Worm (Caenorhabditis elegans): ENCODE measurements around the gene T24H10.4.

T24H10.4 gene

DNA sequence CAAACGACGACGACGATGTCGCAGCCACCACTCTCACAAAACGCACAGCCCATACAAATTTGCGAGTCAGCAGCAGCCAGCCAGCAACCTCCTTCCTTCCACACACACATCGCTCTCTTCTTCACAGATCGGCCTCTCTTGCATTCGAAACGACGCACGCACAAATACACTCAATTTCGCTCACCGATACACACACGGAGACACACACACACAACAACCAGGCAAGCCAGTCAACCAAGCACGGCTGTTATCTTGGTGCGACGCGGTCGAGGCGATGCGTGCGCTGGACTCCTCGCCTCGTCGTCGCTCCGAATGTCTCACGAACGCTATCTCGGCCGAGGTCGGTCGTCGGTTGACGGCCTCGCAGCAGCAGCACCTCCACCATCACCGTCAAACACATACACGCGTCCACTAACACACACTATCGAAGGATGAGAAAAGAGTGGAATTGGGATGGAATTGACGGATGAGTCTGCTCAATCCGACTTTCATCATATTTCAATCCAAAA, 48.9 kb upstream of the T24H10.4 start (continued):
- TF ChIP-seq nhr-42 (GFP tag; IDR thresholded peaks at IDR 0.05), result 0 out of 2 replicates have a peak, but pooled peaks have one; percentile 72
- TF ChIP-seq ztf-7 (tag; optimal IDR thresholded peaks at IDR 0.05), result peak; percentile 33
- peak; percentile 83 for TF ChIP-seq lin-38 (GFP tag; IDR thresholded peaks at IDR 0.05)
- peak; percentile 70 for TF ChIP-seq tra-1 (GFP tag; IDR thresholded peaks at IDR 0.05)
- peak; percentile 94 for TF ChIP-seq nhr-25 (tag; optimal IDR thresholded peaks at IDR 0.05; ENCODE audit: borderline replicate concordance, insufficient read depth)
- peak; percentile 43; the same call in 1 of the 2 replicates for TF ChIP-seq ceh-44 (GFP tag; IDR thresholded peaks at IDR 0.05)
- TF ChIP-seq ceh-32 (tag; optimal IDR thresholded peaks at IDR 0.05; ENCODE audit: poor library complexity), result no peak
- TF ChIP-seq unc-130 (GFP tag; optimal IDR thresholded peaks at IDR 0.05), result no peak
- peak; percentile 96 for TF ChIP-seq nhr-77 (tag; optimal IDR thresholded peaks at IDR 0.05)
- TF ChIP-seq dve-1 (tag; optimal IDR thresholded peaks at IDR 0.05; ENCODE audit: insufficient read depth), result peak; percentile 98
- TF ChIP-seq hlh-11 (tag; optimal IDR thresholded peaks at IDR 0.05), result peak; percentile 98
- peak; percentile 85 for TF ChIP-seq dmd-6 (GFP tag; IDR thresholded peaks at IDR 0.05)
- TF ChIP-seq spr-1 (tag; optimal IDR thresholded peaks at IDR 0.05), result peak; percentile 79
- TF ChIP-seq T26A8.4 (GFP tag; IDR thresholded peaks at IDR 0.05), result peak; percentile 78
- no peak for TF ChIP-seq F10B5.3 (tag; optimal IDR thresholded peaks at IDR 0.05)
- TF ChIP-seq F37D6.2 (tag; optimal IDR thresholded peaks at IDR 0.05), result peak; percentile 93
- no peak for TF ChIP-seq F26F4.8 (GFP tag; conservative IDR thresholded peaks at IDR 0.05)
- TF ChIP-seq Y105C5A.15 (GFP tag; IDR thresholded peaks at IDR 0.05), result no peak
- no peak for TF ChIP-seq nhr-76 (tag; optimal IDR thresholded peaks at IDR 0.05)
- TF ChIP-seq mdl-1 (tag; optimal IDR thresholded peaks at IDR 0.05), result peak; percentile 68 to 95
- no peak for TF ChIP-seq aly-2 (tag; optimal IDR thresholded peaks at IDR 0.05)
- TF ChIP-seq nhr-28 (tag; optimal IDR thresholded peaks at IDR 0.05), result peak; percentile 89
- peak; percentile 95 for TF ChIP-seq nhr-11 (tag; optimal IDR thresholded peaks at IDR 0.05)
- TF ChIP-seq mxl-3 (GFP tag; optimal IDR thresholded peaks at IDR 0.05), result peak; percentile 95
- peak; percentile 100 for TF ChIP-seq aha-1 (tag)
- TF ChIP-seq ces-1 (GFP tag; optimal IDR thresholded peaks at IDR 0.05), result no peak
- no peak for TF ChIP-seq ztf-11 (tag; optimal IDR thresholded peaks at IDR 0.05)
- no peak for TF ChIP-seq saeg-2 (GFP tag; IDR thresholded peaks at IDR 0.05)
- TF ChIP-seq zip-2 (tag; optimal IDR thresholded peaks at IDR 0.05), result no peak
- peak; percentile 97 for TF ChIP-seq set-16 (GFP tag; IDR thresholded peaks at IDR 0.05)
- peak; percentile 19 for TF ChIP-seq ceh-28 (tag; optimal IDR thresholded peaks at IDR 0.05)
- TF ChIP-seq F49E8.2 (tag; optimal IDR thresholded peaks at IDR 0.05; ENCODE audit: borderline replicate concordance), result no peak
- TF ChIP-seq daf-8 (GFP tag; IDR thresholded peaks at IDR 0.05), result no peak
- peak; percentile 60; the same call in 1 of the 2 replicates for TF ChIP-seq madf-9 (GFP tag; conservative IDR thresholded peaks at IDR 0.05)
- no peak for TF ChIP-seq R02D3.7 (tag; optimal IDR thresholded peaks at IDR 0.05)
- TF ChIP-seq nhr-111 (GFP tag; optimal IDR thresholded peaks at IDR 0.05), result peak; percentile 58
- TF ChIP-seq arid-1 (GFP tag; conservative IDR thresholded peaks at IDR 0.05), result peak; percentile 76
- TF ChIP-seq snpc-4 (tag; optimal IDR thresholded peaks at IDR 0.05), result no peak
- TF ChIP-seq ctbp-1 (GFP tag; IDR thresholded peaks at IDR 0.05), result peak; percentile 83
- TF ChIP-seq mes-2 (tag; optimal IDR thresholded peaks at IDR 0.05; ENCODE audit: poor library complexity, severe bottlenecking), result peak; percentile 83
- TF ChIP-seq php-3 (GFP tag; IDR thresholded peaks at IDR 0.05), result 0 out of 2 replicates have a peak, but pooled peaks have one; percentile 58
- TF ChIP-seq spr-3 (GFP tag; optimal IDR thresholded peaks at IDR 0.05), result peak; percentile 37
- TF ChIP-seq pha-4 (GFP tag; IDR thresholded peaks at IDR 0.05), result peak; percentile 67; the same call in 1 of the 2 replicates
- TF ChIP-seq pha-4 (tag; optimal IDR thresholded peaks at IDR 0.05), result no peak
- no peak for TF ChIP-seq nhr-237 (tag; optimal IDR thresholded peaks at IDR 0.05)
- peak; percentile 95 for TF ChIP-seq nhr-6 (tag; optimal IDR thresholded peaks at IDR 0.05)
- no peak for TF ChIP-seq attf-4 (tag; optimal IDR thresholded peaks at IDR 0.05)
- no peak for TF ChIP-seq duxl-1 (tag; optimal IDR thresholded peaks at IDR 0.05; ENCODE audit: poor library complexity)
- peak; percentile 93 for TF ChIP-seq lin-13 (GFP tag; optimal IDR thresholded peaks at IDR 0.05)
- no peak for TF ChIP-seq Y75B8A.6 (GFP tag; IDR thresholded peaks at IDR 0.05)
- no peak for TF ChIP-seq cey-2 (tag; optimal IDR thresholded peaks at IDR 0.05; ENCODE audit: borderline replicate concordance, insufficient read depth)

Data from whole organism, L4 larva.